Fruit fly (Drosophila melanogaster): ENCODE measurements around the gene CG14658.
A peak's percentile ranks its signal among the peaks of the same experiment; 100 is the strongest.

DNA sequence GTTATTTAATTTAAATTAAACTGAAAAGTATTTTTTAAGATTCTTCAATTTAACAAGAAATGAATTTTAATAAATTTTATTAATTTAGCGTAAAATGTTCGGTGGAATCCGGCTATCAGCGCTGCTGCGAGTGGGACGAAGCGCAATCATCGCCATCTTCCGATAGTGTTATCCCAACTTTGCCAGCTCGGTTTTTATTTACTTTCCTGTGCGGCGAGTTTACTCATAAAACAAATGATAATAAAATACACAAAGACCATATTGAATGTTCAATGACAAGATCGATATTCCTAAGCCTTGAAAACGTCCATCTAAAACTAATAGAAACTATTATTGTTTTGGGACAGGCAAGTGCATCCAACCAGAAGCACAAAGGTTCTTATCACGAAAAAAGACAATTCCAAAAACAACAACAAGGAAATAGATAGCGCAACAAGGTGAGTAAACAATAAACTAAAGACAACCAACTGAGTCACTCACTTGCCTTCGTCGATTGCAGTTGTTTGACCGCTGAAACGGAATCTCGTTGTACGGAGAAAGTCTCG, 17.1 kb downstream of the CG14658 start:
- TF ChIP-seq Mnt (GFP tag; optimal IDR thresholded peaks at IDR 0.05) (peak; percentile 54), cic (GFP tag; optimal IDR thresholded peaks at IDR 0.05) (peak; percentile 72), Hr96 (GFP tag; optimal IDR thresholded peaks at IDR 0.05) (no peak), kay (GFP tag; ENCODE audit: borderline replicate concordance) (no peak), bab1 (GFP tag; optimal IDR thresholded peaks at IDR 0.05) (peak; percentile 23), ovo (GFP tag; optimal IDR thresholded peaks at IDR 0.05) (peak; percentile 14), CG11617 (GFP tag; optimal IDR thresholded peaks at IDR 0.05) (peak; percentile 37), CG1620 (GFP tag; optimal IDR thresholded peaks at IDR 0.05) (no peak), CG12768 (GFP tag; optimal IDR thresholded peaks at IDR 0.05) (peak; percentile 38), pad (GFP tag; optimal IDR thresholded peaks at IDR 0.05) (peak; percentile 7), tj (GFP tag; optimal IDR thresholded peaks at IDR 0.05) (peak; percentile 19)

Measured in whole organism, adult.